Worm (Caenorhabditis elegans) whole organism, early embryonic: ENCODE data around the gene srsx-15.

Source experiments
- aly-1 ChIP-seq: sonication (generic microtip); optimal IDR thresholded peaks from 2 replicates; lab custom pipeline; 2016; ENCODE audit warnings: missing genetic modification characterization, missing compliant biosample characterization
- ama-1 ChIP-seq: fragments of 150-350 bp; optimal IDR thresholded peaks from 2 replicates; lab custom pipeline; 2014
- ceh-13 ChIP-seq: fragments of 200-800 bp; sonication (Bioruptor generic); optimal IDR thresholded peaks from 2 replicates; lab custom pipeline; 2018; ENCODE audit warnings: mild to moderate bottlenecking, missing genetic modification characterization, missing compliant biosample characterization
- ceh-36 ChIP-seq: sonication (generic microtip); optimal IDR thresholded peaks from 2 replicates; lab custom pipeline; 2016; ENCODE audit warnings: missing genetic modification characterization, inconsistent platforms, missing compliant biosample characterization
- flt-1 ChIP-seq: fragments of 200-800 bp; sonication (Bioruptor generic); IDR thresholded peaks from 2 replicates; pipeline ENCODE4 v1.3.6; 2022; ENCODE audit warnings: missing genetic modification characterization, missing compliant biosample characterization
- hmg-4 ChIP-seq: fragments of 200-800 bp; sonication (Bioruptor generic); optimal IDR thresholded peaks from 2 replicates; lab custom pipeline; 2018; ENCODE audit warnings: mild to moderate bottlenecking, missing genetic modification characterization, missing compliant biosample characterization
- pes-1 ChIP-seq: fragments of 200-800 bp; sonication (Bioruptor generic); IDR thresholded peaks from 2 replicates; pipeline ENCODE4 v1.3.6; 2022; ENCODE audit warnings: missing genetic modification reagents, missing genetic modification characterization, missing compliant biosample characterization
- scrt-1 ChIP-seq: fragments of 200-800 bp; sonication (Bioruptor generic); IDR thresholded peaks from 2 replicates; pipeline ENCODE4 v1.3.6; 2022; ENCODE audit warnings: missing genetic modification characterization, missing compliant biosample characterization
- sea-1 ChIP-seq: fragments of 200-800 bp; sonication (Bioruptor generic); conservative IDR thresholded peaks from 2 replicates; pipeline ENCODE4 v1.3.6; 2022; ENCODE audit warnings: missing genetic modification characterization, missing compliant biosample characterization
- tbx-37 ChIP-seq: fragments of 200-800 bp; sonication (Bioruptor generic); conservative IDR thresholded peaks from 2 replicates; pipeline ENCODE4 v1.3.6; 2022; ENCODE audit warnings: missing genetic modification reagents, missing genetic modification characterization, missing compliant biosample characterization
- tra-4 ChIP-seq: sonication (generic microtip); optimal IDR thresholded peaks from 2 replicates; lab custom pipeline; 2017; ENCODE audit warnings: missing genetic modification characterization, missing compliant biosample characterization

- no peak for TF ChIP-seq ama-1 (lab: Kevin White, UChicago)
- TF ChIP-seq pes-1 (GFP tag; lab: Robert Waterston, UW) = no peak
- TF ChIP-seq scrt-1 (GFP tag; lab: Robert Waterston, UW) = no peak
- no peak for TF ChIP-seq hmg-4 (GFP tag; lab: Kevin White, UChicago)
- TF ChIP-seq tra-4 (tag; lab: Kevin White, UChicago) = no peak
- TF ChIP-seq sea-1 = no peak
- TF ChIP-seq tbx-37 (GFP tag; lab: Robert Waterston, UW) = no peak
- TF ChIP-seq ceh-13 (GFP tag; lab: Kevin White, UChicago) = no peak
- TF ChIP-seq ceh-36 (tag; lab: Kevin White, UChicago) = no peak
- no peak for TF ChIP-seq aly-1
- no peak for TF ChIP-seq flt-1 (GFP tag; lab: Robert Waterston, UW)
Measured at ce11 chrIV:5607343-5607742, 16.3 kb downstream of the srsx-15 start.
